Fruit fly (Drosophila melanogaster) whole organism, prepupa: Measurements from ENCODE around the gene sro.

ENCODE experiments used
- Blimp-1 ChIP-seq: fragments of 200-800 bp; sonication (Bioruptor generic); optimal IDR thresholded peaks from 3 replicates; lab custom pipeline; 2017; ENCODE audit warnings: missing biosample characterization, missing genetic modification characterization, mild to moderate bottlenecking, moderate library complexity, missing genetic modification reagents
- CG10631 ChIP-seq: fragments of 200-800 bp; sonication (Bioruptor generic); optimal IDR thresholded peaks from 2 replicates; lab custom pipeline; 2016; ENCODE audit warnings: missing biosample characterization, missing genetic modification characterization
- CG11294 ChIP-seq: fragments of 200-800 bp; sonication (Bioruptor generic); IDR thresholded peaks from 2 replicates; pipeline ENCODE4 v1.3.6; 2022; ENCODE audit warnings: missing biosample characterization, missing genetic modification characterization
- CG11762 ChIP-seq: fragments of 200-800 bp; sonication (Bioruptor generic); optimal IDR thresholded peaks from 3 replicates; lab custom pipeline; 2016; ENCODE audit warnings: missing biosample characterization, missing genetic modification characterization; ENCODE audit not compliant: insufficient read depth
- CG15336 ChIP-seq: fragments of 200-800 bp; sonication (Bioruptor generic); IDR thresholded peaks from 2 replicates; pipeline ENCODE4 v1.3.6; 2022; ENCODE audit warnings: missing biosample characterization, missing genetic modification characterization
- CG31627 ChIP-seq: fragments of 200-800 bp; sonication (Bioruptor generic); optimal IDR thresholded peaks from 3 replicates; lab custom pipeline; 2016; ENCODE audit warnings: missing biosample characterization, missing genetic modification characterization
- CG34406 ChIP-seq: fragments of 200-800 bp; sonication (Bioruptor generic); optimal IDR thresholded peaks from 3 replicates; lab custom pipeline; 2016; ENCODE audit warnings: missing biosample characterization, missing genetic modification characterization
- CG3919 ChIP-seq: fragments of 200-800 bp; sonication (Bioruptor generic); optimal IDR thresholded peaks from 3 replicates; lab custom pipeline; 2016; ENCODE audit warnings: missing biosample characterization, missing genetic modification characterization
- CG6163 ChIP-seq: fragments of 200-800 bp; sonication (Bioruptor generic); IDR thresholded peaks from 3 replicates; pipeline ENCODE4 v1.3.6; 2022; ENCODE audit warnings: missing biosample characterization, missing genetic modification characterization
- CG6276 ChIP-seq: fragments of 200-800 bp; sonication (Bioruptor generic); optimal IDR thresholded peaks from 2 replicates; lab custom pipeline; 2017; ENCODE audit warnings: missing biosample characterization, mild to moderate bottlenecking, missing genetic modification characterization
- CG6792 ChIP-seq: fragments of 200-800 bp; sonication (Bioruptor generic); optimal IDR thresholded peaks from 3 replicates; lab custom pipeline; 2016; ENCODE audit warnings: missing biosample characterization, missing genetic modification characterization
- CG6808 ChIP-seq: fragments of 200-800 bp; sonication (Bioruptor generic); optimal IDR thresholded peaks from 3 replicates; lab custom pipeline; 2017; ENCODE audit warnings: missing biosample characterization, missing genetic modification characterization, mild to moderate bottlenecking, moderate library complexity, missing genetic modification reagents
- CG6854 ChIP-seq: fragments of 200-800 bp; sonication (Bioruptor generic); optimal IDR thresholded peaks from 2 replicates; lab custom pipeline; 2017; ENCODE audit warnings: missing biosample characterization, mild to moderate bottlenecking, missing genetic modification characterization
- CG7368 ChIP-seq: fragments of 200-800 bp; sonication (Bioruptor generic); optimal IDR thresholded peaks from 3 replicates; lab custom pipeline; 2016; ENCODE audit warnings: missing biosample characterization, missing genetic modification characterization
- CG8119 ChIP-seq: fragments of 200-800 bp; sonication (Bioruptor generic); IDR thresholded peaks from 3 replicates; pipeline ENCODE4 v1.3.6; 2022; ENCODE audit warnings: missing biosample characterization, missing genetic modification characterization
- Eip75B ChIP-seq: fragments of 200-800 bp; sonication (Bioruptor generic); optimal IDR thresholded peaks from 3 replicates; lab custom pipeline; 2016; ENCODE audit warnings: missing biosample characterization, missing genetic modification characterization
- Eip78C ChIP-seq: fragments of 200-800 bp; sonication (Bioruptor generic); peaks from one replicate; lab custom pipeline; 2016; ENCODE audit warnings: missing biosample characterization, missing genetic modification characterization
- Eip93F ChIP-seq: fragments of 200-800 bp; sonication (Bioruptor generic); optimal IDR thresholded peaks from 2 replicates; lab custom pipeline; 2016; ENCODE audit warnings: missing biosample characterization, mild to moderate bottlenecking, missing genetic modification characterization
- Ets21C ChIP-seq: fragments of 200-800 bp; sonication (Bioruptor generic); optimal IDR thresholded peaks from 3 replicates; lab custom pipeline; 2016; ENCODE audit warnings: missing biosample characterization, missing genetic modification characterization
- Hr38 ChIP-seq: sonication (Bioruptor generic); optimal IDR thresholded peaks from 2 replicates; lab custom pipeline; 2016; ENCODE audit warnings: missing biosample characterization, missing genetic modification characterization
- Hr39 ChIP-seq: fragments of 200-800 bp; sonication (Bioruptor generic); optimal IDR thresholded peaks from 2 replicates; lab custom pipeline; 2016; ENCODE audit warnings: missing biosample characterization, missing genetic modification characterization
- Hr4 ChIP-seq: fragments of 200-800 bp; sonication (Bioruptor generic); optimal IDR thresholded peaks from 3 replicates; lab custom pipeline; 2016; ENCODE audit warnings: missing biosample characterization, missing genetic modification characterization
- Lpt ChIP-seq: fragments of 200-800 bp; sonication (Bioruptor generic); optimal IDR thresholded peaks from 3 replicates; lab custom pipeline; 2016; ENCODE audit warnings: missing biosample characterization, missing genetic modification characterization
- Met ChIP-seq: fragments of 200-800 bp; sonication (Bioruptor generic); optimal IDR thresholded peaks from 3 replicates; lab custom pipeline; 2016; ENCODE audit warnings: missing biosample characterization, missing genetic modification characterization
- OdsH ChIP-seq: fragments of 200-800 bp; sonication (Bioruptor generic); optimal IDR thresholded peaks from 3 replicates; lab custom pipeline; 2016; ENCODE audit warnings: missing biosample characterization, missing genetic modification characterization
- Smox ChIP-seq: fragments of 200-800 bp; sonication (Bioruptor generic); optimal IDR thresholded peaks from 3 replicates; lab custom pipeline; 2016; ENCODE audit warnings: missing biosample characterization, missing genetic modification characterization
- Sox102F ChIP-seq: fragments of 200-800 bp; sonication (Bioruptor generic); optimal IDR thresholded peaks from 2 replicates; lab custom pipeline; 2016; ENCODE audit warnings: missing biosample characterization, mild to moderate bottlenecking, missing genetic modification characterization
- Sox15 ChIP-seq: fragments of 200-800 bp; sonication (Bioruptor generic); optimal IDR thresholded peaks from 3 replicates; lab custom pipeline; 2016; ENCODE audit warnings: missing biosample characterization, missing genetic modification characterization
- achi ChIP-seq: fragments of 200-800 bp; sonication (Bioruptor generic); optimal IDR thresholded peaks from 3 replicates; lab custom pipeline; 2016; ENCODE audit warnings: missing biosample characterization, missing genetic modification characterization
- cyc ChIP-seq: fragments of 200-800 bp; sonication (Bioruptor generic); optimal IDR thresholded peaks from 3 replicates; lab custom pipeline; 2016; ENCODE audit warnings: missing biosample characterization, missing genetic modification characterization
- dac ChIP-seq: fragments of 200-800 bp; sonication (Bioruptor generic); optimal IDR thresholded peaks from 2 replicates; lab custom pipeline; 2017; ENCODE audit warnings: missing biosample characterization, mild to moderate bottlenecking, missing genetic modification characterization
- dsx ChIP-seq: fragments of 200-800 bp; optimal IDR thresholded peaks from 3 replicates; lab custom pipeline; 2019; ENCODE audit warnings: missing biosample characterization, mild to moderate bottlenecking, missing genetic modification characterization, moderate library complexity; ENCODE audit not compliant: poor library complexity, severe bottlenecking
- eg ChIP-seq: fragments of 200-800 bp; sonication (Bioruptor generic); IDR thresholded peaks from 3 replicates; pipeline ENCODE4 v1.3.6; 2022; ENCODE audit warnings: missing biosample characterization, missing genetic modification characterization
- esn ChIP-seq: fragments of 200-800 bp; sonication (Bioruptor generic); optimal IDR thresholded peaks from 2 replicates; lab custom pipeline; 2016; ENCODE audit warnings: missing biosample characterization, mild to moderate bottlenecking, missing genetic modification characterization, moderate library complexity
- fd85E ChIP-seq: fragments of 200-800 bp; sonication (Bioruptor generic); optimal IDR thresholded peaks from 3 replicates; lab custom pipeline; 2016; ENCODE audit warnings: missing biosample characterization, missing genetic modification characterization
- fkh ChIP-seq: fragments of 200-800 bp; sonication (Bioruptor generic); optimal IDR thresholded peaks from 3 replicates; lab custom pipeline; 2017; ENCODE audit warnings: missing biosample characterization, mild to moderate bottlenecking, missing genetic modification characterization, moderate library complexity
- lz ChIP-seq: fragments of 200-800 bp; sonication (Bioruptor generic); optimal IDR thresholded peaks from 3 replicates; lab custom pipeline; 2016; ENCODE audit warnings: missing biosample characterization, missing genetic modification characterization
- salr ChIP-seq, 2 experiments: fragments of 200-800 bp; sonication (Bioruptor generic); optimal IDR thresholded peaks; 3 replicates each; lab custom pipeline; 2016 to 2018; ENCODE audit warnings: missing biosample characterization in 2 of 2, missing genetic modification characterization in 2 of 2, mild to moderate bottlenecking in 1 of 2
- spab ChIP-seq: fragments of 200-800 bp; sonication (Bioruptor generic); optimal IDR thresholded peaks from 2 replicates; lab custom pipeline; 2017; ENCODE audit warnings: missing biosample characterization, mild to moderate bottlenecking, missing genetic modification characterization, missing genetic modification reagents
- ss ChIP-seq, 2 experiments: fragments of 200-800 bp; sonication (Bioruptor generic); optimal IDR thresholded peaks; 2 replicates in 1 of 2; 3 replicates in 1 of 2; lab custom pipeline; 2017 to 2018; ENCODE audit warnings: mild to moderate bottlenecking in 2 of 2, missing biosample characterization in 2 of 2, missing genetic modification characterization in 2 of 2, moderate library complexity in 1 of 2
- svp ChIP-seq: fragments of 200-800 bp; sonication (Bioruptor generic); peaks from one replicate; lab custom pipeline; 2016; ENCODE audit warnings: missing biosample characterization, missing genetic modification characterization
- topi ChIP-seq: fragments of 200-800 bp; sonication (Bioruptor generic); optimal IDR thresholded peaks from 3 replicates; lab custom pipeline; 2016; ENCODE audit warnings: missing biosample characterization, missing genetic modification characterization

The sro gene

DNA sequence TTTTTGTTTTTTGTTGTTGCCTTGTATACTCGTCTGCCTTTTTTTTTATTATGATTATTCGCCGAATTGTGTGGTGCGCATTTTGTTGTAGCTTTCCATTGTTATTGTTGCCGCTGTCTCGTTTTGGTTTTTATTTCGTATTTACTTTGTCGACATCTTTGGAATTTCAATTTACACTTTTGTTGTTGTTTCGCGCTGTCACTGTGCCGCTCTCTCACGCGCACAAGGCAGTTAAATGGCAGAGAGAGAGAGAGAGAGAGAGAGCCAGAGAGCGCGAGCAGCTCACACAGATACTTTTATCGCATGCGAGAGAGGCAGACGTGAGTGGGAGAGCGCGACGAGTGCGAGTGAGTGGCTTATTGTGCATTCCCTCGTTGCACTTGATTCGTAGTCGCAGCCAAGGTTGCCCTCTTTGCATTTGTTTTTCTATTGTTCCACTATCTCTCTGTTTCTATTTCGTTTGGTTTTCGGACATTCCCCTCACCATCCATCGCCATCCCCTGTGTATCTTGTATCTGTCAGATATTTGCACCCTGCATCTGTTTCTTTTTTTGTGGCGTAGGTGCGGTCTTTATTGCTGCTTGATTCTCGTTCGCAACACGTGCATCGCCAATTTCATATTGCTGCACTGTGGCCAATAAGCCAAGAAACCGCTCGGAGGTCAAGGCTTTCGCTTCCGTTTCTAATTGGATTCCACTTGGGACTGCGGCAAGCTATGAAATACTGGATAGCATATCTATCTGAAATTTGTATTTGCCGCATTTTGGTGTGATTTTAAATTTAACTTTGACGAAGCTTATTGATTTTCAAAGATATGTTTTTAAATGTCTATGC lies 19.8 kb upstream of the sro start (continued):
- no peak for TF ChIP-seq CG6276 (GFP tag; lab: Kevin White, UChicago)
- no peak for TF ChIP-seq Lpt (GFP tag; lab: Kevin White, UChicago)
- no peak for TF ChIP-seq Met (GFP tag; lab: Kevin White, UChicago)
- peak; percentile 54 for TF ChIP-seq CG6163
- no peak for TF ChIP-seq Ets21C (GFP tag; lab: Kevin White, UChicago)
- peak; percentile 67; the same call in 1 of the 2 replicates for TF ChIP-seq CG15336 (GFP tag; lab: Robert Waterston, UW)
- TF ChIP-seq CG10631 (GFP tag; lab: Kevin White, UChicago) = no peak
- no peak for TF ChIP-seq CG6808 (GFP tag; lab: Kevin White, UChicago)
- TF ChIP-seq CG11294 (GFP tag; lab: Robert Waterston, UW) = no peak
- TF ChIP-seq svp = peak; percentile 54
- peak; percentile 92 for TF ChIP-seq fkh
- TF ChIP-seq CG3919 (GFP tag; lab: Kevin White, UChicago) = no peak
- TF ChIP-seq spab (GFP tag; lab: Kevin White, UChicago) = no peak
- no peak for TF ChIP-seq topi (GFP tag; lab: Kevin White, UChicago)
- TF ChIP-seq esn (GFP tag; lab: Kevin White, UChicago) = no peak
- no peak for TF ChIP-seq CG31627 (GFP tag; lab: Kevin White, UChicago)
- TF ChIP-seq, all 60 proteins: peak for 12

DNA sequence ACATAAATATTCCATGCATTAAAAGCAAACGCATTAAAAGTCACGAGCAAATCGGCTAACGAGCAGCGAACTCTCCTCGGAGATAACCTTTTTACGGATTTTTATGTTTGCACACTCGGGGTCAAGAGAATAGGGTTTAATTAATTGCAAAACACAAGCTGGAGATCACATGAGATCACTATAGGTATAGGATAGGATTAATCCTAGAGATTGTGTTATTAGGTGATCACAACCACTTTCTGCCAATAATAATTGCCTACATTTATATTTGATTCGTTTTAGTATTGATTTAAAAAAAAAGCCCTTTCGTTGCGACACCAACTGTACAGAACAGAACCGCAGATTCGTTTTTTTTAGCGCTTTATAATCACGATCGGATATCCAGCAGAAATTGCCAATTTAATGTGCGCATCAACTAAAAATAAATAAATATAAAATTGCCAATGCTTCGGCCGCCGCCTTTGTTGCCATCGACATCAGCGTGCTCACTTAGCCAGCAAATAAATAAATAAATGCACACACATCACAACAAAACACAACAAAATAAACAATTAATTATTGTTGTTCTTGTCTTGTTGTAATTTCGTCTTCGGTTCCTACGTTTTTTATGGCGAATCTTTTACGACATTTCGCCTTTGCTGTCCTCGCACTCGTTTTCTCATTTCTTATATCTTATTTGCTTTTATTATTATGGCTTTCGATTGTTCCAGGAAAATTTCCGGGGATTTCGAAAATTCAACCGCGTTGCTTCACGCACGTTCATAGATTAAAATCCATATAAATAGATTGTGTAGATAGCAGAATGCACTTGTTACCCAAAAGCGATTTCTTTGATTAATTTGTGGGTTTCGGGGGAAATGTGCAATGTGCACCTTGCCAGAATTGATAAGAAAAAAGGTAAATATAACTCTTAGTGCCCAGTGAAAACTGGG lies 18.4 kb upstream of the sro start:
- TF ChIP-seq Met (GFP tag; lab: Kevin White, UChicago) (peak; percentile 6), dsx (GFP tag; lab: Kevin White, UChicago) (no peak), OdsH (GFP tag; lab: Kevin White, UChicago) (no peak), dac (GFP tag; lab: Kevin White, UChicago) (no peak), Ets21C (GFP tag; lab: Kevin White, UChicago) (no peak), achi (GFP tag; lab: Kevin White, UChicago) (no peak), CG34406 (GFP tag; lab: Kevin White, UChicago) (no peak), Sox15 (GFP tag; lab: Kevin White, UChicago) (no peak), Hr4 (GFP tag; lab: Kevin White, UChicago) (no peak), CG6792 (GFP tag; lab: Kevin White, UChicago) (no peak), CG31627 (GFP tag; lab: Kevin White, UChicago) (no peak), lz (peak; percentile 10), Lpt (GFP tag; lab: Kevin White, UChicago) (no peak), Hr38 (GFP tag; lab: Kevin White, UChicago) (no peak), spab (GFP tag; lab: Kevin White, UChicago) (peak; percentile 5), Blimp-1 (no peak), CG3919 (GFP tag; lab: Kevin White, UChicago) (peak; percentile 31), cyc (GFP tag; lab: Kevin White, UChicago) (peak; percentile 25), eg (GFP tag; lab: Robert Waterston, UW) (no peak), Eip93F (GFP tag; lab: Kevin White, UChicago) (peak; percentile 70), Smox (GFP tag; lab: Kevin White, UChicago) (no peak), Hr39 (GFP tag; lab: Kevin White, UChicago) (no peak), Eip75B (peak; percentile 8), salr (GFP tag; optimal IDR thresholded peaks at IDR 0.05; lab: Kevin White, UChicago) (no peak), ss (GFP tag; optimal IDR thresholded peaks at IDR 0.05; lab: Kevin White, UChicago) (no peak), svp (peak; percentile 87), fkh (no peak), CG6808 (GFP tag; lab: Kevin White, UChicago) (no peak), CG7368 (GFP tag; lab: Kevin White, UChicago) (no peak), CG8119 (GFP tag; lab: Robert Waterston, UW) (no peak), Sox102F (GFP tag; lab: Kevin White, UChicago) (no peak), Eip78C (GFP tag; lab: Kevin White, UChicago) (peak; percentile 83), topi (GFP tag; lab: Kevin White, UChicago) (peak; percentile 42), CG11762 (no peak), fd85E (GFP tag; lab: Kevin White, UChicago) (no peak), esn (GFP tag; lab: Kevin White, UChicago) (peak; percentile 29), CG6854 (peak; percentile 26)
